Worm (Caenorhabditis elegans): ENCODE measurements around the gene sup-10.

sup-10 gene

ce11 chrX:17479694-17480574 lies 48.2 kb upstream of the sup-10 start (continued):
- peak; percentile 80 for TF ChIP-seq sup-37 (GFP tag; optimal IDR thresholded peaks at IDR 0.05)
- no peak for TF ChIP-seq nhr-28 (tag; optimal IDR thresholded peaks at IDR 0.05)
- TF ChIP-seq isw-1 (GFP tag; IDR thresholded peaks at IDR 0.05): peak; percentile 70
- peak; percentile 48 for TF ChIP-seq vab-15 (tag; optimal IDR thresholded peaks at IDR 0.05)
- TF ChIP-seq mep-1 (tag; optimal IDR thresholded peaks at IDR 0.05): peak; percentile 70
- TF ChIP-seq hlh-4 (tag; optimal IDR thresholded peaks at IDR 0.05): no peak
- no peak for TF ChIP-seq alr-1 (tag; optimal IDR thresholded peaks at IDR 0.05; ENCODE audit: borderline replicate concordance)
- TF ChIP-seq C16A3.4 (tag; optimal IDR thresholded peaks at IDR 0.05): peak; percentile 70
- TF ChIP-seq lsy-2 (tag; optimal IDR thresholded peaks at IDR 0.05): peak; percentile 68 to 70
- peak; percentile 96 for TF ChIP-seq dsc-1 (tag; optimal IDR thresholded peaks at IDR 0.05)
- peak; percentile 61 for TF ChIP-seq lin-13 (GFP tag; optimal IDR thresholded peaks at IDR 0.05)
- peak; percentile 97 for TF ChIP-seq fkh-8 (tag; optimal IDR thresholded peaks at IDR 0.05)
- TF ChIP-seq egl-13 (tag; optimal IDR thresholded peaks at IDR 0.05): peak; percentile 91
- peak; percentile 97 for TF ChIP-seq nhr-20 (tag; optimal IDR thresholded peaks at IDR 0.05)
- TF ChIP-seq ces-1 (GFP tag; optimal IDR thresholded peaks at IDR 0.05): no peak
- peak; percentile 98 for TF ChIP-seq lin-14 (GFP tag; optimal IDR thresholded peaks at IDR 0.05)
- peak; percentile 3 for TF ChIP-seq efl-3 (GFP tag; optimal IDR thresholded peaks at IDR 0.05)
- TF ChIP-seq lin-15B (tag; optimal IDR thresholded peaks at IDR 0.05): no peak
- TF ChIP-seq grh-1 (GFP tag; IDR thresholded peaks at IDR 0.05): peak; percentile 75
- no peak for TF ChIP-seq nhr-12 (tag; optimal IDR thresholded peaks at IDR 0.05)
- TF ChIP-seq Y116A8C.19 (tag; optimal IDR thresholded peaks at IDR 0.05; ENCODE audit: borderline replicate concordance): no peak
- TF ChIP-seq pag-3 (tag; optimal IDR thresholded peaks at IDR 0.05; ENCODE audit: borderline replicate concordance, insufficient read depth): no peak
- TF ChIP-seq xbp-1 (tag; optimal IDR thresholded peaks at IDR 0.05): peak; percentile 80
- peak; percentile 78 for TF ChIP-seq jun-1 (tag; optimal IDR thresholded peaks at IDR 0.05)
- peak; percentile 89 for TF ChIP-seq pax-3 (tag; optimal IDR thresholded peaks at IDR 0.05)
- TF ChIP-seq aly-2 (tag; optimal IDR thresholded peaks at IDR 0.05): no peak
- TF ChIP-seq lir-3 (tag; optimal IDR thresholded peaks at IDR 0.05; ENCODE audit: poor library complexity): peak; percentile 78
- peak; percentile 93 for TF ChIP-seq ztf-4 (tag; optimal IDR thresholded peaks at IDR 0.05)
- TF ChIP-seq ceh-90 (tag; optimal IDR thresholded peaks at IDR 0.05): no peak
- peak; percentile 30 to 89 for TF ChIP-seq mdl-1 (tag; optimal IDR thresholded peaks at IDR 0.05)
- TF ChIP-seq elt-2 (tag; optimal IDR thresholded peaks at IDR 0.05): peak; percentile 76
- peak; percentile 82 for TF ChIP-seq sox-4 (tag; optimal IDR thresholded peaks at IDR 0.05)
- peak; percentile 52 to 78 for TF ChIP-seq lin-35 (GFP tag; optimal IDR thresholded peaks at IDR 0.05)
- peak; percentile 18 for TF ChIP-seq fkh-4 (tag; optimal IDR thresholded peaks at IDR 0.05; ENCODE audit: borderline replicate concordance)
- peak; percentile 99 for TF ChIP-seq nhr-71 (tag; optimal IDR thresholded peaks at IDR 0.05)
- TF ChIP-seq fos-1 (tag; optimal IDR thresholded peaks at IDR 0.05): peak; percentile 56
- peak; percentile 60 to 70 (median 65) for TF ChIP-seq ceh-82 (tag; optimal IDR thresholded peaks at IDR 0.05)
- peak; percentile 95 for TF ChIP-seq snu-23 (GFP tag; optimal IDR thresholded peaks at IDR 0.05)
- TF ChIP-seq nhr-237 (tag; optimal IDR thresholded peaks at IDR 0.05): peak; percentile 69
- peak; percentile 87 for TF ChIP-seq irx-1 (tag; optimal IDR thresholded peaks at IDR 0.05)
- peak; percentile 63 to 86 for TF ChIP-seq efl-1 (optimal IDR thresholded peaks at IDR 0.05)
- TF ChIP-seq efl-1 (GFP tag; optimal IDR thresholded peaks at IDR 0.05 in 1 of 2): peak; percentile 0 to 93
- TF ChIP-seq unc-130 (tag; optimal IDR thresholded peaks at IDR 0.05): peak; percentile 67
- TF ChIP-seq zip-4 (GFP tag; optimal IDR thresholded peaks at IDR 0.05): peak; percentile 79
- TF ChIP-seq hpl-2 (GFP tag; optimal IDR thresholded peaks at IDR 0.05): peak; percentile 49
